Worm (Caenorhabditis elegans): Measurements from ENCODE around the gene T01B7.5.
A peak's percentile ranks its signal among the peaks of the same experiment; 100 is the strongest.

- TF ChIP-seq dao-5 (tag; optimal IDR thresholded peaks at IDR 0.05) (no peak), him-1 (tag; optimal IDR thresholded peaks at IDR 0.05) (peak; percentile 2), W03F9.2 (tag; optimal IDR thresholded peaks at IDR 0.05) (no peak)
Observed at ce11 chrII:8747246-8747938, 30.8 kb downstream of the T01B7.5 start.

All from whole organism, L4/young adult.